Fruit fly (Drosophila melanogaster) whole organism, prepupa: ENCODE data around the gene CG43338.

Source experiments
- CG10631 ChIP-seq: fragments of 200-800 bp; sonication (Bioruptor generic); optimal IDR thresholded peaks from 2 replicates; lab custom pipeline; 2016; ENCODE audit warnings: missing biosample characterization, missing genetic modification characterization
- CG10669 ChIP-seq: fragments of 200-800 bp; sonication (Bioruptor generic); optimal IDR thresholded peaks from 3 replicates; lab custom pipeline; 2018; ENCODE audit warnings: missing biosample characterization, mild to moderate bottlenecking, missing genetic modification characterization, moderate library complexity
- CG11902 ChIP-seq: fragments of 200-800 bp; sonication (Bioruptor generic); optimal IDR thresholded peaks from 3 replicates; lab custom pipeline; 2016; ENCODE audit warnings: missing biosample characterization, missing genetic modification characterization
- CG15336 ChIP-seq: fragments of 200-800 bp; sonication (Bioruptor generic); IDR thresholded peaks from 2 replicates; pipeline ENCODE4 v1.3.6; 2022; ENCODE audit warnings: missing biosample characterization, missing genetic modification characterization
- CG1621 ChIP-seq: fragments of 200-800 bp; sonication (Bioruptor generic); optimal IDR thresholded peaks from 3 replicates; lab custom pipeline; 2018; ENCODE audit warnings: missing biosample characterization, mild to moderate bottlenecking, missing genetic modification characterization
- CG16779 ChIP-seq: fragments of 200-800 bp; sonication (Bioruptor generic); optimal IDR thresholded peaks from 3 replicates; lab custom pipeline; 2017; ENCODE audit warnings: missing biosample characterization, mild to moderate bottlenecking, missing genetic modification characterization
- CG3032 ChIP-seq: fragments of 200-800 bp; optimal IDR thresholded peaks from 2 replicates; lab custom pipeline; 2019; ENCODE audit warnings: missing biosample characterization, mild to moderate bottlenecking, missing genetic modification characterization, moderate library complexity
- CG31627 ChIP-seq: fragments of 200-800 bp; sonication (Bioruptor generic); optimal IDR thresholded peaks from 3 replicates; lab custom pipeline; 2016; ENCODE audit warnings: missing biosample characterization, missing genetic modification characterization
- CG32006 ChIP-seq: fragments of 200-800 bp; sonication (Bioruptor generic); optimal IDR thresholded peaks from 3 replicates; lab custom pipeline; 2017; ENCODE audit warnings: missing biosample characterization, mild to moderate bottlenecking, missing genetic modification characterization
- CG34406 ChIP-seq: fragments of 200-800 bp; sonication (Bioruptor generic); optimal IDR thresholded peaks from 3 replicates; lab custom pipeline; 2016; ENCODE audit warnings: missing biosample characterization, missing genetic modification characterization
- CG4318 ChIP-seq: fragments of 200-800 bp; sonication (Bioruptor generic); optimal IDR thresholded peaks from 3 replicates; lab custom pipeline; 2017; ENCODE audit warnings: missing biosample characterization, mild to moderate bottlenecking, missing genetic modification characterization
- CG6792 ChIP-seq: fragments of 200-800 bp; sonication (Bioruptor generic); optimal IDR thresholded peaks from 3 replicates; lab custom pipeline; 2016; ENCODE audit warnings: missing biosample characterization, missing genetic modification characterization
- CG6808 ChIP-seq: fragments of 200-800 bp; sonication (Bioruptor generic); optimal IDR thresholded peaks from 3 replicates; lab custom pipeline; 2017; ENCODE audit warnings: missing biosample characterization, missing genetic modification characterization, mild to moderate bottlenecking, moderate library complexity, missing genetic modification reagents
- CG6854 ChIP-seq: fragments of 200-800 bp; sonication (Bioruptor generic); optimal IDR thresholded peaks from 2 replicates; lab custom pipeline; 2017; ENCODE audit warnings: missing biosample characterization, mild to moderate bottlenecking, missing genetic modification characterization
- CG7368 ChIP-seq: fragments of 200-800 bp; sonication (Bioruptor generic); optimal IDR thresholded peaks from 3 replicates; lab custom pipeline; 2016; ENCODE audit warnings: missing biosample characterization, missing genetic modification characterization
- CG8119 ChIP-seq: fragments of 200-800 bp; sonication (Bioruptor generic); IDR thresholded peaks from 3 replicates; pipeline ENCODE4 v1.3.6; 2022; ENCODE audit warnings: missing biosample characterization, missing genetic modification characterization
- CG8632 ChIP-seq: fragments of 200-800 bp; sonication (Bioruptor generic); optimal IDR thresholded peaks from 3 replicates; lab custom pipeline; 2016; ENCODE audit warnings: missing biosample characterization, missing genetic modification characterization
- CG9139 ChIP-seq: fragments of 200-800 bp; sonication (Bioruptor generic); optimal IDR thresholded peaks from 3 replicates; lab custom pipeline; 2017; ENCODE audit warnings: missing biosample characterization, mild to moderate bottlenecking, missing genetic modification characterization
- Eip75B ChIP-seq: fragments of 200-800 bp; sonication (Bioruptor generic); optimal IDR thresholded peaks from 3 replicates; lab custom pipeline; 2016; ENCODE audit warnings: missing biosample characterization, missing genetic modification characterization
- Eip78C ChIP-seq: fragments of 200-800 bp; sonication (Bioruptor generic); peaks from one replicate; lab custom pipeline; 2016; ENCODE audit warnings: missing biosample characterization, missing genetic modification characterization
- Eip93F ChIP-seq: fragments of 200-800 bp; sonication (Bioruptor generic); optimal IDR thresholded peaks from 2 replicates; lab custom pipeline; 2016; ENCODE audit warnings: missing biosample characterization, mild to moderate bottlenecking, missing genetic modification characterization
- Ets21C ChIP-seq: fragments of 200-800 bp; sonication (Bioruptor generic); optimal IDR thresholded peaks from 3 replicates; lab custom pipeline; 2016; ENCODE audit warnings: missing biosample characterization, missing genetic modification characterization
- Gug ChIP-seq: fragments of 200-800 bp; sonication (Bioruptor generic); IDR thresholded peaks from 2 replicates; pipeline ENCODE4 v1.3.6; 2022; ENCODE audit warnings: missing biosample characterization, missing genetic modification characterization
- Hr38 ChIP-seq: sonication (Bioruptor generic); optimal IDR thresholded peaks from 2 replicates; lab custom pipeline; 2016; ENCODE audit warnings: missing biosample characterization, missing genetic modification characterization
- Hr39 ChIP-seq: fragments of 200-800 bp; sonication (Bioruptor generic); optimal IDR thresholded peaks from 2 replicates; lab custom pipeline; 2016; ENCODE audit warnings: missing biosample characterization, missing genetic modification characterization
- Hr4 ChIP-seq: fragments of 200-800 bp; sonication (Bioruptor generic); optimal IDR thresholded peaks from 3 replicates; lab custom pipeline; 2016; ENCODE audit warnings: missing biosample characterization, missing genetic modification characterization
- Lpt ChIP-seq: fragments of 200-800 bp; sonication (Bioruptor generic); optimal IDR thresholded peaks from 3 replicates; lab custom pipeline; 2016; ENCODE audit warnings: missing biosample characterization, missing genetic modification characterization
- Met ChIP-seq: fragments of 200-800 bp; sonication (Bioruptor generic); optimal IDR thresholded peaks from 3 replicates; lab custom pipeline; 2016; ENCODE audit warnings: missing biosample characterization, missing genetic modification characterization
- OdsH ChIP-seq: fragments of 200-800 bp; sonication (Bioruptor generic); optimal IDR thresholded peaks from 3 replicates; lab custom pipeline; 2016; ENCODE audit warnings: missing biosample characterization, missing genetic modification characterization
- Smox ChIP-seq: fragments of 200-800 bp; sonication (Bioruptor generic); optimal IDR thresholded peaks from 3 replicates; lab custom pipeline; 2016; ENCODE audit warnings: missing biosample characterization, missing genetic modification characterization
- Sox102F ChIP-seq: fragments of 200-800 bp; sonication (Bioruptor generic); optimal IDR thresholded peaks from 2 replicates; lab custom pipeline; 2016; ENCODE audit warnings: missing biosample characterization, mild to moderate bottlenecking, missing genetic modification characterization
- Sox14 ChIP-seq: fragments of 200-800 bp; sonication (Bioruptor generic); optimal IDR thresholded peaks from 3 replicates; lab custom pipeline; 2016; ENCODE audit warnings: missing biosample characterization, missing genetic modification characterization
- Sox15 ChIP-seq: fragments of 200-800 bp; sonication (Bioruptor generic); optimal IDR thresholded peaks from 3 replicates; lab custom pipeline; 2016; ENCODE audit warnings: missing biosample characterization, missing genetic modification characterization
- acj6 ChIP-seq: fragments of 200-800 bp; sonication (Bioruptor generic); optimal IDR thresholded peaks from 3 replicates; lab custom pipeline; 2016; ENCODE audit warnings: missing biosample characterization, missing genetic modification characterization
- cyc ChIP-seq: fragments of 200-800 bp; sonication (Bioruptor generic); optimal IDR thresholded peaks from 3 replicates; lab custom pipeline; 2016; ENCODE audit warnings: missing biosample characterization, missing genetic modification characterization
- dac ChIP-seq: fragments of 200-800 bp; sonication (Bioruptor generic); optimal IDR thresholded peaks from 2 replicates; lab custom pipeline; 2017; ENCODE audit warnings: missing biosample characterization, mild to moderate bottlenecking, missing genetic modification characterization
- dsx ChIP-seq: fragments of 200-800 bp; optimal IDR thresholded peaks from 3 replicates; lab custom pipeline; 2019; ENCODE audit warnings: missing biosample characterization, mild to moderate bottlenecking, missing genetic modification characterization, moderate library complexity; ENCODE audit not compliant: poor library complexity, severe bottlenecking
- eg ChIP-seq: fragments of 200-800 bp; sonication (Bioruptor generic); IDR thresholded peaks from 3 replicates; pipeline ENCODE4 v1.3.6; 2022; ENCODE audit warnings: missing biosample characterization, missing genetic modification characterization
- esn ChIP-seq: fragments of 200-800 bp; sonication (Bioruptor generic); optimal IDR thresholded peaks from 2 replicates; lab custom pipeline; 2016; ENCODE audit warnings: missing biosample characterization, mild to moderate bottlenecking, missing genetic modification characterization, moderate library complexity
- fd59A ChIP-seq: fragments of 200-800 bp; sonication (Bioruptor generic); optimal IDR thresholded peaks from 2 replicates; lab custom pipeline; 2017; ENCODE audit warnings: missing biosample characterization, mild to moderate bottlenecking, missing genetic modification characterization, missing genetic modification reagents
- fd85E ChIP-seq: fragments of 200-800 bp; sonication (Bioruptor generic); optimal IDR thresholded peaks from 3 replicates; lab custom pipeline; 2016; ENCODE audit warnings: missing biosample characterization, missing genetic modification characterization
- fkh ChIP-seq: fragments of 200-800 bp; sonication (Bioruptor generic); optimal IDR thresholded peaks from 3 replicates; lab custom pipeline; 2017; ENCODE audit warnings: missing biosample characterization, mild to moderate bottlenecking, missing genetic modification characterization, moderate library complexity
- lz ChIP-seq: fragments of 200-800 bp; sonication (Bioruptor generic); optimal IDR thresholded peaks from 3 replicates; lab custom pipeline; 2016; ENCODE audit warnings: missing biosample characterization, missing genetic modification characterization
- net ChIP-seq: fragments of 200-800 bp; sonication (Bioruptor generic); optimal IDR thresholded peaks from 3 replicates; lab custom pipeline; 2016; ENCODE audit warnings: missing biosample characterization, missing genetic modification characterization
- pdm3 ChIP-seq: fragments of 200-800 bp; sonication (Bioruptor generic); optimal IDR thresholded peaks from 3 replicates; lab custom pipeline; 2016; ENCODE audit warnings: missing biosample characterization, missing genetic modification characterization
- salr ChIP-seq, 2 experiments: fragments of 200-800 bp; sonication (Bioruptor generic); optimal IDR thresholded peaks; 3 replicates each; lab custom pipeline; 2016 to 2018; ENCODE audit warnings: missing biosample characterization in 2 of 2, missing genetic modification characterization in 2 of 2, mild to moderate bottlenecking in 1 of 2
- spab ChIP-seq: fragments of 200-800 bp; sonication (Bioruptor generic); optimal IDR thresholded peaks from 2 replicates; lab custom pipeline; 2017; ENCODE audit warnings: missing biosample characterization, mild to moderate bottlenecking, missing genetic modification characterization, missing genetic modification reagents
- ss ChIP-seq, 2 experiments: fragments of 200-800 bp; sonication (Bioruptor generic); optimal IDR thresholded peaks; 2 replicates in 1 of 2; 3 replicates in 1 of 2; lab custom pipeline; 2017 to 2018; ENCODE audit warnings: mild to moderate bottlenecking in 2 of 2, missing biosample characterization in 2 of 2, missing genetic modification characterization in 2 of 2, moderate library complexity in 1 of 2
- svp ChIP-seq: fragments of 200-800 bp; sonication (Bioruptor generic); peaks from one replicate; lab custom pipeline; 2016; ENCODE audit warnings: missing biosample characterization, missing genetic modification characterization

The CG43338 gene

dm6 chr2L:18671146-18671545, at the start of gene CG43338:
Gene CG43338, minus strand, starts transcription at chr2L:18671246.
- TF ChIP-seq Eip93F (GFP tag; lab: Kevin White, UChicago) (no peak), CG10669 (no peak), CG8632 (GFP tag; lab: Kevin White, UChicago) (no peak), CG6792 (GFP tag; lab: Kevin White, UChicago) (no peak), esn (GFP tag; lab: Kevin White, UChicago) (no peak), spab (GFP tag; lab: Kevin White, UChicago) (no peak), CG31627 (no peak), salr (GFP tag; optimal IDR thresholded peaks at IDR 0.05; lab: Kevin White, UChicago) (no peak), pdm3 (GFP tag; lab: Kevin White, UChicago) (no peak), CG4318 (GFP tag; lab: Kevin White, UChicago) (no peak), svp (GFP tag; lab: Kevin White, UChicago) (no peak), acj6 (no peak), eg (GFP tag; lab: Robert Waterston, UW) (no peak), CG15336 (GFP tag; lab: Robert Waterston, UW) (no peak), lz (no peak), CG16779 (no peak), fd85E (GFP tag; lab: Kevin White, UChicago) (no peak), Hr39 (GFP tag; lab: Kevin White, UChicago) (no peak)

dm6 chr2L:18719583-18719982, 48.5 kb upstream of the CG43338 start:
- TF ChIP-seq dsx (GFP tag; lab: Kevin White, UChicago) (peak; percentile 13), Smox (GFP tag; lab: Kevin White, UChicago) (no peak), lz (no peak), fd85E (GFP tag; lab: Kevin White, UChicago) (no peak), CG4318 (GFP tag; lab: Kevin White, UChicago) (peak; percentile 34), CG7368 (no peak), Eip78C (GFP tag; lab: Kevin White, UChicago) (peak; percentile 59), CG16779 (no peak), CG10631 (GFP tag; lab: Kevin White, UChicago) (no peak), CG15336 (GFP tag; lab: Robert Waterston, UW) (0 out of 2 replicates have a peak, but pooled peaks have one; percentile 19), fkh (GFP tag; lab: Kevin White, UChicago) (no peak), CG6808 (GFP tag; lab: Kevin White, UChicago) (no peak), Hr39 (GFP tag; lab: Kevin White, UChicago) (no peak), Ets21C (GFP tag; lab: Kevin White, UChicago) (no peak), pdm3 (GFP tag; lab: Kevin White, UChicago) (no peak), acj6 (no peak), Lpt (GFP tag; lab: Kevin White, UChicago) (no peak), CG1621 (tag; lab: Kevin White, UChicago) (no peak), Gug (GFP tag; lab: Robert Waterston, UW) (no peak), CG9139 (no peak), CG6792 (GFP tag; lab: Kevin White, UChicago) (no peak), CG6854 (GFP tag; lab: Kevin White, UChicago) (no peak), ss (GFP tag; optimal IDR thresholded peaks at IDR 0.05; lab: Kevin White, UChicago) (no peak), Eip75B (GFP tag; lab: Kevin White, UChicago) (no peak), CG11902 (GFP tag; lab: Kevin White, UChicago) (no peak), cyc (GFP tag; lab: Kevin White, UChicago) (no peak), salr (GFP tag; optimal IDR thresholded peaks at IDR 0.05; lab: Kevin White, UChicago) (no peak), CG34406 (GFP tag; lab: Kevin White, UChicago) (no peak), Hr38 (GFP tag; lab: Kevin White, UChicago) (no peak), CG8632 (GFP tag; lab: Kevin White, UChicago) (no peak), eg (GFP tag; lab: Robert Waterston, UW) (0 out of 3 replicates have a peak, but pooled peaks have one; percentile 30), Met (GFP tag; lab: Kevin White, UChicago) (no peak), svp (GFP tag; lab: Kevin White, UChicago) (no peak), CG8119 (peak; percentile 41; the same call in 1 of the 3 replicates), net (GFP tag; lab: Kevin White, UChicago) (no peak), Sox14 (GFP tag; lab: Kevin White, UChicago) (no peak), Sox102F (GFP tag; lab: Kevin White, UChicago) (no peak), fd59A (no peak), CG32006 (GFP tag; lab: Kevin White, UChicago) (peak; percentile 70), CG3032 (tag; lab: Kevin White, UChicago) (no peak), dac (GFP tag; lab: Kevin White, UChicago) (no peak), Eip93F (GFP tag; lab: Kevin White, UChicago) (no peak), Sox15 (no peak), Hr4 (peak; percentile 74), OdsH (GFP tag; lab: Kevin White, UChicago) (no peak)
